Worm (Caenorhabditis elegans): Measurements from ENCODE around the gene fbxb-3.

Gene fbxb-3

DNA sequence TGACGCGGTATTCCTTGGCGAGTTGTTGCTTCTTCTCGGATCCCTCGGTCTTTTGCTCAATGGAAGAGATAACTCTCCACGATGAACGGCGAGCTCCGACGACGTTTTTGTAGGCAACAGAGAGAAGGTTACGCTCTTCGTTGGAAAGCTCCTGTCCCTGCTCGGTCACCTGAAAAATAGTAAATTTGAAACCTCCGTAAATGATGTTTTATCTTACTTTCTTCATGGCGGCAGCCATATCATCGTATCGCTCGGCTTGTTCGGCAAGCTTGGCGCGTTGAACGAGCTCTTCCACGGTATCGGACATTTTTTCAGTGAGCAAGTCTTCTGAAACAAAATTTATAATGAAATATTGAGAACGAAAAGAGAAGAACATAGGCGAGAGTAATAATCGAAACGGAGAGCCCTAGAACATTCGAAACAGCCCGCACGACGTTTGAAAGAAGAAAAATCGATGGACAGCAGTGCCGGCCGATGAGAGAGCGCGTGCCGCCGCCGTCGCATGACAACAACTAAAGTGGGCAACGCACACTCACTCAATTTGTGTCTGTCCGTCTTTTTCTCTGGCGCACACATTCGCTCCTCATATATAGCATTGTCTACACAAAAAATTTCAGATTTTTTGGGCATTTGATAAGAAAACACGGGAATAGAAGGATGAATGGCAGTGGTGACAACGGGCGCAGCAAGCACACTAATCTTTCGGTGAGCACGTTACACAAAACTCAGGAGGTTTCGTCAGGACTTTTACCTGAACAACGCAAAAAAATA lies 17.0 kb upstream of the fbxb-3 start, which contains the start of the genes par-5 and M117.3 (continued):
- TF ChIP-seq F39B2.1 (GFP tag; IDR thresholded peaks at IDR 0.05) (no peak), egl-18 (GFP tag; IDR thresholded peaks at IDR 0.05) (0 out of 2 replicates have a peak, but pooled peaks have one; percentile 22), egrh-3 (GFP tag; IDR thresholded peaks at IDR 0.05) (no peak), let-526 (GFP tag; IDR thresholded peaks at IDR 0.05) (no peak), akir-1 (GFP tag; optimal IDR thresholded peaks at IDR 0.05) (no peak), snpc-1.1 (tag; optimal IDR thresholded peaks at IDR 0.05; ENCODE audit: insufficient read depth) (no peak), egl-44 (GFP tag; IDR thresholded peaks at IDR 0.05) (peak; percentile 90), mcd-1 (GFP tag; IDR thresholded peaks at IDR 0.05) (peak; percentile 58), cebp-2 (GFP tag; IDR thresholded peaks at IDR 0.05) (no peak), snpc-3.4 (tag; optimal IDR thresholded peaks at IDR 0.05) (no peak), ceh-79 (tag; optimal IDR thresholded peaks at IDR 0.05) (no peak), F22D6.2 (tag; optimal IDR thresholded peaks at IDR 0.05) (peak; percentile 19), hlh-26 (GFP tag; conservative IDR thresholded peaks at IDR 0.05) (no peak), mes-4 (tag; optimal IDR thresholded peaks at IDR 0.05) (no peak), ama-1 (optimal IDR thresholded peaks at IDR 0.05) (no peak), ama-1 (GFP tag; optimal IDR thresholded peaks at IDR 0.05) (no peak), ztf-26 (tag; optimal IDR thresholded peaks at IDR 0.05) (peak; percentile 21), zfh-2 (GFP tag; conservative IDR thresholded peaks at IDR 0.05) (peak; percentile 85)

- peak; percentile 94 for TF ChIP-seq dpl-1 (GFP tag; optimal IDR thresholded peaks at IDR 0.05)
- no peak for TF ChIP-seq sea-2 (GFP tag; IDR thresholded peaks at IDR 0.05)
- TF ChIP-seq efl-1 (GFP tag; optimal IDR thresholded peaks at IDR 0.05), result peak; percentile 96
- TF ChIP-seq F23B12.7 (tag; optimal IDR thresholded peaks at IDR 0.05; ENCODE audit: insufficient read depth), result peak; percentile 61
- TF ChIP-seq F33H1.4 (GFP tag; IDR thresholded peaks at IDR 0.05), result peak; percentile 94
- TF ChIP-seq Y53G8AR.9 (GFP tag; conservative IDR thresholded peaks at IDR 0.05), result peak; percentile 8; the same call in 1 of the 2 replicates
- TF ChIP-seq dox-1 (GFP tag; IDR thresholded peaks at IDR 0.05), result peak; percentile 54; the same call in 1 of the 2 replicates
- TF ChIP-seq mcd-1 (GFP tag; IDR thresholded peaks at IDR 0.05), result peak; percentile 43
- TF ChIP-seq madf-10 (tag; optimal IDR thresholded peaks at IDR 0.05), result no peak
- TF ChIP-seq lag-1 (GFP tag; IDR thresholded peaks at IDR 0.05), result no peak
- peak; percentile 7; the same call in 1 of the 2 replicates for TF ChIP-seq ztf-25 (GFP tag; IDR thresholded peaks at IDR 0.05)
- no peak for TF ChIP-seq die-1 (tag; optimal IDR thresholded peaks at IDR 0.05)
- peak; percentile 83 for TF ChIP-seq ekl-4 (GFP tag; IDR thresholded peaks at IDR 0.05)
- no peak for TF ChIP-seq zim-3 (tag; optimal IDR thresholded peaks at IDR 0.05)
- peak; percentile 76; the same call in 1 of the 2 replicates for TF ChIP-seq B0019.2 (GFP tag; conservative IDR thresholded peaks at IDR 0.05)
- TF ChIP-seq hsf-1 (GFP tag; IDR thresholded peaks at IDR 0.05), result peak; percentile 96
- TF ChIP-seq B0336.3 (GFP tag; IDR thresholded peaks at IDR 0.05), result no peak
- TF ChIP-seq lsl-1 (GFP tag; optimal IDR thresholded peaks at IDR 0.05), result peak; percentile 73
- no peak for TF ChIP-seq attf-5 (GFP tag; optimal IDR thresholded peaks at IDR 0.05)
- 0 out of 2 replicates have a peak, but pooled peaks have one; percentile 29 for TF ChIP-seq lir-1 (GFP tag; conservative IDR thresholded peaks at IDR 0.05)
- peak; percentile 26 for TF ChIP-seq snpc-1.3 (tag; optimal IDR thresholded peaks at IDR 0.05; ENCODE audit: insufficient read depth)
- no peak for TF ChIP-seq mel-28 (tag; optimal IDR thresholded peaks at IDR 0.05; ENCODE audit: borderline replicate concordance)
- TF ChIP-seq tlf-1 (GFP tag; optimal IDR thresholded peaks at IDR 0.05), result peak; percentile 65
- peak; percentile 56; the same call in 1 of the 2 replicates for TF ChIP-seq pbrm-1 (GFP tag; IDR thresholded peaks at IDR 0.05)
- TF ChIP-seq D2030.7 (GFP tag; IDR thresholded peaks at IDR 0.05), result peak; percentile 95
- peak; percentile 85 for TF ChIP-seq Y95B8A.8 (GFP tag; IDR thresholded peaks at IDR 0.05)
- TF ChIP-seq hlh-12 (tag; optimal IDR thresholded peaks at IDR 0.05), result no peak
- no peak for TF ChIP-seq ceh-27 (GFP tag; optimal IDR thresholded peaks at IDR 0.05)
- peak; percentile 90 for TF ChIP-seq madf-8 (GFP tag; conservative IDR thresholded peaks at IDR 0.05)
- TF ChIP-seq B0261.1 (tag; optimal IDR thresholded peaks at IDR 0.05), result no peak
Measured at ce11 chrIV:11822454-11822853, 16.3 kb upstream of the fbxb-3 start.
